Fruit fly (Drosophila melanogaster): Measurements from ENCODE around the gene CG3655.

DNA sequence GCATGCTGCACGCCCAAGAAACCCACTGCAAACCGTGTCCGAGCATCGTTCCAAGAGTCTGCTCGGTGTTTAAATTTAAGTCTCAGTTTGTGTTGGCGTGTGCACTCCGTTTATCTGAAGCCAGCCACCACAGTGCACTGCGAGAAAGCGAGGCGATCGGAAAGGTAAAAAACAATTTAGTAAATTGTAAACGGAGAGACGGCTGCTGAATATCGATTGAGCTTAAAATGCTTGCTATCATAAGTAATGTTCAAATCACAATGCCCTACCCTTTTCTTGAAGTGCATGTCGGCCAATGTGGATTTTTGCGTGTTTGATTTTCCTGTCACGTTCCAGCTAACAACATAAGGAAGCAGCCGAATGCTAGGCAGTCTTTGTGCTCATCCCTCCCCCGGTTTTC, 51.6 kb downstream of the CG3655 start:
- TF ChIP-seq psq (optimal IDR thresholded peaks at IDR 0.05), result no peak
- TF ChIP-seq insv (optimal IDR thresholded peaks at IDR 0.05), result no peak
- no peak for TF ChIP-seq Sin3A (optimal IDR thresholded peaks at IDR 0.05)

Measured in Kc167 (cell line).